Worm (Caenorhabditis elegans): ENCODE measurements around the gene rgef-1.

ce11 chrV:9524099-9524498 lies 37.4 kb downstream of the rgef-1 start, which contains the start of gene C50F4.9:
- TF ChIP-seq ztf-11 (tag; optimal IDR thresholded peaks at IDR 0.05) = no peak
- no peak for TF ChIP-seq fos-1 (tag; optimal IDR thresholded peaks at IDR 0.05)
- no peak for TF ChIP-seq sptf-1 (tag; optimal IDR thresholded peaks at IDR 0.05)
- TF ChIP-seq pag-3 (tag; optimal IDR thresholded peaks at IDR 0.05; ENCODE audit: borderline replicate concordance, insufficient read depth) = no peak
- no peak for TF ChIP-seq nhr-85 (tag)
- no peak for TF ChIP-seq pqm-1 (tag; optimal IDR thresholded peaks at IDR 0.05)
- TF ChIP-seq lin-39 (tag; optimal IDR thresholded peaks at IDR 0.05) = no peak
- no peak for TF ChIP-seq nhr-90 (tag; optimal IDR thresholded peaks at IDR 0.05; ENCODE audit: poor library complexity)
- no peak for TF ChIP-seq aha-1 (tag; optimal IDR thresholded peaks at IDR 0.05)
- no peak for TF ChIP-seq jun-1 (tag; optimal IDR thresholded peaks at IDR 0.05)
- TF ChIP-seq elt-2 (tag; optimal IDR thresholded peaks at IDR 0.05) = no peak
- no peak for TF ChIP-seq mep-1 (tag; optimal IDR thresholded peaks at IDR 0.05)
